Fruit fly (Drosophila melanogaster) whole organism: Measurements from ENCODE around the gene CG18809.

Source experiments
- CG8478 ChIP-seq: fragments of >200 bp; optimal IDR thresholded peaks from 2 replicates; lab custom pipeline; 2018; ENCODE audit warnings: inconsistent platforms
- Dll ChIP-seq: fragments of >200 bp; optimal IDR thresholded peaks from 2 replicates; lab custom pipeline; 2017
- pan ChIP-seq: fragments of >200 bp; optimal IDR thresholded peaks from 2 replicates; lab custom pipeline; 2017
- psq ChIP-seq: fragments of >200 bp; optimal IDR thresholded peaks from 2 replicates; lab custom pipeline; 2017

dm6 chrX:19769821-19770519 is 25.8 kb upstream of the CG18809 start:
- TF ChIP-seq CG8478 (lab: Kevin White, UChicago) (no peak), Dll (lab: Kevin White, UChicago) (no peak), psq (lab: Kevin White, UChicago) (no peak), pan (no peak)
